Worm (Caenorhabditis elegans) whole organism, L3 larva: Measurements from ENCODE around the gene T23B12.6.
A peak's percentile ranks its signal among the peaks of the same experiment; 100 is the strongest.

ENCODE experiments used
- ceh-28 ChIP-seq: fragments of 150-350 bp; optimal IDR thresholded peaks from 2 replicates; lab custom pipeline; 2014; ENCODE audit warnings: missing biosample characterization, missing genetic modification reagents, missing genetic modification characterization
- ceh-9 ChIP-seq: sonication (generic microtip); optimal IDR thresholded peaks from 2 replicates; lab custom pipeline; 2018; ENCODE audit warnings: missing biosample characterization, missing genetic modification characterization
- egl-5 ChIP-seq: fragments of 150-350 bp; optimal IDR thresholded peaks from 2 replicates; lab custom pipeline; 2017; ENCODE audit warnings: missing biosample characterization, missing genetic modification reagents, missing genetic modification characterization, inconsistent platforms
- elt-1 ChIP-seq: fragments of 150-350 bp; optimal IDR thresholded peaks from 2 replicates; lab custom pipeline; 2014; ENCODE audit warnings: missing biosample characterization, missing genetic modification characterization
- elt-2 ChIP-seq: sonication (generic microtip); optimal IDR thresholded peaks from 2 replicates; lab custom pipeline; 2016; ENCODE audit warnings: missing genetic modification reagents, mild to moderate bottlenecking, missing genetic modification characterization, missing compliant biosample characterization
- fkh-10 ChIP-seq: sonication (generic microtip); optimal IDR thresholded peaks from 2 replicates; lab custom pipeline; 2017; ENCODE audit warnings: missing biosample characterization, missing genetic modification reagents, missing genetic modification characterization
- hmg-11 ChIP-seq: sonication (generic microtip); optimal IDR thresholded peaks from 2 replicates; lab custom pipeline; 2016; ENCODE audit warnings: missing genetic modification characterization, missing compliant biosample characterization
- jun-1 ChIP-seq: fragments of 150-350 bp; optimal IDR thresholded peaks from 2 replicates; lab custom pipeline; 2014; ENCODE audit warnings: missing biosample characterization, missing genetic modification reagents, missing genetic modification characterization
- lin-39 ChIP-seq: fragments of 150-350 bp; optimal IDR thresholded peaks from 2 replicates; lab custom pipeline; 2018; ENCODE audit warnings: missing biosample characterization, missing genetic modification reagents, missing genetic modification characterization
- mdl-1 ChIP-seq: fragments of 150-350 bp; optimal IDR thresholded peaks from 2 replicates; lab custom pipeline; 2014; ENCODE audit warnings: missing biosample characterization, missing genetic modification characterization
- mml-1 ChIP-seq: fragments of 150-350 bp; sonication (generic microtip); optimal IDR thresholded peaks from 3 replicates; lab custom pipeline; 2014; ENCODE audit warnings: missing biosample characterization, missing genetic modification characterization
- nfya-1 ChIP-seq: sonication (generic microtip); optimal IDR thresholded peaks from 2 replicates; lab custom pipeline; 2017; ENCODE audit warnings: missing genetic modification characterization, mild to moderate bottlenecking, missing compliant biosample characterization, antibody characterized with exemption, moderate library complexity; ENCODE audit not compliant: insufficient read depth
- nhr-11 ChIP-seq: fragments of 150-350 bp; optimal IDR thresholded peaks from 2 replicates; lab custom pipeline; 2014; ENCODE audit warnings: missing biosample characterization, missing genetic modification characterization
- nhr-23 ChIP-seq: fragments of 150-350 bp; optimal IDR thresholded peaks from 2 replicates; lab custom pipeline; 2014; ENCODE audit warnings: missing biosample characterization, missing genetic modification reagents, missing genetic modification characterization
- nhr-25 ChIP-seq: sonication (generic microtip); optimal IDR thresholded peaks from 2 replicates; lab custom pipeline; 2017; ENCODE audit warnings: missing biosample characterization, missing genetic modification characterization
- nhr-28 ChIP-seq: fragments of 150-350 bp; optimal IDR thresholded peaks from 2 replicates; lab custom pipeline; 2014; ENCODE audit warnings: missing biosample characterization, missing genetic modification characterization
- nhr-43 ChIP-seq: sonication (generic microtip); optimal IDR thresholded peaks from 2 replicates; lab custom pipeline; 2016; ENCODE audit warnings: mild to moderate bottlenecking, missing genetic modification characterization, missing compliant biosample characterization; ENCODE audit not compliant: poor library complexity, severe bottlenecking
- nhr-77 ChIP-seq: fragments of 150-350 bp; optimal IDR thresholded peaks from 2 replicates; lab custom pipeline; 2014; ENCODE audit warnings: missing biosample characterization, missing genetic modification characterization
- pha-4 ChIP-seq: fragments of 150-350 bp; optimal IDR thresholded peaks from 2 replicates; lab custom pipeline; 2014; ENCODE audit warnings: missing biosample characterization, missing genetic modification reagents, missing genetic modification characterization
- pqm-1 ChIP-seq: fragments of 150-350 bp; optimal IDR thresholded peaks from 2 replicates; lab custom pipeline; 2017; ENCODE audit warnings: missing biosample characterization, missing genetic modification characterization, inconsistent platforms
- sea-2 ChIP-seq: fragments of 150-350 bp; sonication (generic microtip); optimal IDR thresholded peaks from 4 replicates; lab custom pipeline; 2014; ENCODE audit warnings: missing biosample characterization, missing genetic modification reagents, missing genetic modification characterization
- skn-1 ChIP-seq: fragments of 150-350 bp; optimal IDR thresholded peaks from 2 replicates; lab custom pipeline; 2014; ENCODE audit warnings: missing biosample characterization, missing genetic modification characterization
- snpc-4 ChIP-seq: fragments of 150-350 bp; optimal IDR thresholded peaks from 2 replicates; lab custom pipeline; 2014; ENCODE audit warnings: missing biosample characterization, missing genetic modification characterization
- tbx-2 ChIP-seq: sonication (generic microtip); optimal IDR thresholded peaks from 2 replicates; lab custom pipeline; 2016; ENCODE audit warnings: mild to moderate bottlenecking, missing genetic modification characterization, missing compliant biosample characterization
- unc-62 ChIP-seq: fragments of 150-350 bp; sonication (generic microtip); optimal IDR thresholded peaks from 4 replicates; lab custom pipeline; 2014; ENCODE audit warnings: missing biosample characterization, missing genetic modification reagents, missing genetic modification characterization
- zag-1 ChIP-seq: fragments of 150-350 bp; optimal IDR thresholded peaks from 2 replicates; lab custom pipeline; 2014; ENCODE audit warnings: missing biosample characterization, missing genetic modification characterization
- ztf-11 ChIP-seq: fragments of 150-350 bp; optimal IDR thresholded peaks from 2 replicates; lab custom pipeline; 2014; ENCODE audit warnings: missing biosample characterization, missing genetic modification characterization
- ztf-4 ChIP-seq: fragments of 150-350 bp; optimal IDR thresholded peaks from 2 replicates; lab custom pipeline; 2014; ENCODE audit warnings: missing biosample characterization, missing genetic modification characterization

Gene T23B12.6

DNA sequence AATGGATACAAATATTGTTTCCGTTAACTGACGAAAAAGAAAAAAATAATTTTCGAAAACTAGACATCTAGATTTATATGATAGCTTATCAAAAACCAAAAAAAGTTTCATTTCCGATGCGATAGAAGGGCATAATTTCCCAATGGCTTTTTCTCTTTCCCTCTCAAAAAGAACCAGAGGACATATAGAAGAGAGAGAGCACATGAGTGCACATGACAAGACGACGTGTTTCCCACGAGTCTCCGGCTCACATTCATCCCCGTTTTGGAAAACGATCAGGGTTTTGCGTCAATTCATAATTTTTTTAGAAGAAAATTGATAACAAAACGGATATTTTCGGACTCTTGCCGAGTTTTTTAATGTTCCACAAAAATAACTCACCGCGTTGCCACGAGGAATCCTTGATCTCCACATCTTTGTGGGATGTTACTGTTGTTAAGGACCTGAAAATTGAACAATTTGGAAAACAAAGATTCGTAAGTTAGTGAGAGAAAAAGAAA lies 15.8 kb downstream of the T23B12.6 start, which contains the start of gene lmd-3:
TSS of gene lmd-3 (minus strand) at position 450 of the 500 bp plus-strand sequence.
- TF ChIP-seq tbx-2 (tag; lab: Kevin White, UChicago): no peak

DNA sequence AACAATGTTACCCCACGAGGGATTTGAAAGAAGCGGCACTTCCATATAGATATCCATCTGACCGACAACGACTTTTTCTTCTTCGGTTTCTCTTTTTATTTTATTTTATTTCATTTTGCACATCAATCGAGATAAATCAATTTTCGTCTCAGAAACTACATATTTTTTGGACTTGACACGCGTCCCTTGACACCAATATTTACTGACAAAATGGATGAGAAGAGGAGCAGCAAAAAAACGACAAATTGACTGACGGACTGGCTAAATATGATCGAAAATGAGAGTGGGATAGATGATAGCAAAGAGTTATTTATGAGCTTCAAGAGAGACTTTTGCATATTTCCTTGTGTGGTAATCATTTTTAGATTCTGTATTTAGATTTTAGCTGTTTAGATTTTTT lies 22.9 kb downstream of the T23B12.6 start:
- TF ChIP-seq unc-62 (GFP tag; lab: Kevin White, UChicago) (peak; percentile 12), jun-1 (tag; lab: Kevin White, UChicago) (no peak), nhr-28 (tag; lab: Kevin White, UChicago) (no peak), elt-1 (tag; lab: Kevin White, UChicago) (peak; percentile 49), nhr-77 (no peak)

DNA sequence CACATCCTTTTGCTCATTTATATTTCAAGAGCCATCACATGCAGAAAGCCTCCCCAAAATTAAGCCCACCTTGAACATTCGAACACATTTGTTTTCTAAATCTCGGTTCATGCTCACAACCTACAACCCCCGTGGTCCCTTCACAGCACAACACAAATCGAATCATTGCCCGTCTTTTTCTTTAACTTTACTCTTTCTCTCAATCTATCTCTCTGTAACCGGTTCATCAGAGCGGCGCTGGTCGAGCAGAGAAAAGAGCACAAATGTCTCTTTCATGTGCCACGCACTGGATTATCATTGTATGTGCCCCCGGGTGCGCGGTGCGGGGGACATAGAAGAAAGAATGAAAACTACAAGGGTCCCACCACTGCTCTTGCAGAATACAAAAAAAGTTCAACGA lies 24.9 kb downstream of the T23B12.6 start:
- peak; percentile 25 for TF ChIP-seq fkh-10
- TF ChIP-seq ceh-28 (tag; lab: Kevin White, UChicago): no peak

DNA sequence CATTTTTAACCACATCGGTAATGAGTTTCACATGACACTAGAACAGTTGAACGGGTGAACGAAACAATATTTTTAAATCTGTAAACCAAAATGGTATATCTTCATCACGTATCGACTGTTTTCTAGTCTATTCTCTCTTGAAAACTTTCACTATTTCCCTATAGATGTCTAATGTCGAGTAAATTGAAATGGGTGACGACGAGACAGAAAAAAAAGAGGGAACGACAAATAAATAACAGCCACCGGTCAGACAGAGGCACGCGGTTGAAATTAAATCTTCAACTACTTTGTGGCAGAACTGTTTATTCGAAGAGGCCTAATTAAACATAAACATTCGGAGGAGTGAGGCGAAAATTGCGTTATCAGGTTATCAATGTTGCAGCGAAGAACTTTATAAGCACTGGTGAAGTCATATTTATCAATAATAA lies 25.8 kb downstream of the T23B12.6 start:
- TF ChIP-seq pha-4 (tag; lab: Kevin White, UChicago): peak; percentile 69
- no peak for TF ChIP-seq sea-2
- TF ChIP-seq snpc-4 (tag; lab: Kevin White, UChicago): no peak
- TF ChIP-seq pqm-1: peak; percentile 50
- peak; percentile 83 for TF ChIP-seq elt-2 (tag; lab: Kevin White, UChicago)
- TF ChIP-seq nhr-25: peak; percentile 23
- no peak for TF ChIP-seq skn-1 (tag; lab: Kevin White, UChicago)
- no peak for TF ChIP-seq ztf-4 (tag; lab: Kevin White, UChicago)
- TF ChIP-seq mml-1 (tag; lab: Kevin White, UChicago): no peak
- TF ChIP-seq ceh-9 (tag; lab: Kevin White, UChicago): no peak
- peak; percentile 1 for TF ChIP-seq nhr-23 (tag; lab: Kevin White, UChicago)
- no peak for TF ChIP-seq lin-39 (tag; lab: Kevin White, UChicago)
- TF ChIP-seq zag-1: no peak

DNA sequence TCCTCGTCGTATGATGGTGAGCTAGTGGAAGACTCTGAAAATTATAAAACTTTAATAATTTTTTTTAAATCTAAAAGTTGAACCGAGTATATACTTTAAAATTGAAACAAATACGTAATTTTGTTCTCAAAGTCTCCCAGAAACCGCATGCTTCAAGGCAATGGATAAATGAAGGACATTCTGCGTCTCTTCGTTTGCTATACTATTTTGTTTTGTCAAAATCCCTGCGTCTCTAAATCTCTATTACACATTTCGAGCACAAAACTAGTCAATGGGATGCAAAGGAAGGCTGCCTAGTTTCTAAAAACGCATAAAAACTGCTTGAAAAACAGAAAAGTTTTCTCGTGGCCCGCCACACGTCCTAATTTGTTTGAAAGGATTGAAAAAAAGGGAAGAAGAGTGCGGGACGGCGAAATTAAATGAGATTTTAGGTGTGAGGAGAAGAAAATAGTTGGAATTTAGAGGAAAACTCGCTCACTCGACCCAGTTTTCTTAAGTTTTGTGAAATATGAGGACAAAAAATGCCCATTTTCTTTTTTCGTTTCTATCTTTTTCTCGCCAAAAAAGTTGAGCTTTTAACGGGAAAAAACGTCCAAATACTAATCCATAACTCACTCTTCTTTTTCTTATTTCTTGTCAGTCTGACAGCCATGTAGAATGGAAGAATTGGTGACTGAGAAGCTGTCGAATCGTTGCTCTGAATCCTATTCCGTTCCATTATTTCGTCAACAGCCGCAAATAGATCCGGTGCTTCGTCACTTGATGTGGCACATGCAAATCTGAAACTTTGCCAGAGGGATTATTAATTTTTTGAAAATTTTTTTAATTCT lies 31.4 kb downstream of the T23B12.6 start:
- TF ChIP-seq nfya-1 (tag; lab: Kevin White, UChicago) (peak; percentile 44), nhr-11 (tag; lab: Kevin White, UChicago) (no peak), hmg-11 (tag; lab: Kevin White, UChicago) (peak; percentile 54), egl-5 (tag; lab: Kevin White, UChicago) (peak; percentile 54)

DNA sequence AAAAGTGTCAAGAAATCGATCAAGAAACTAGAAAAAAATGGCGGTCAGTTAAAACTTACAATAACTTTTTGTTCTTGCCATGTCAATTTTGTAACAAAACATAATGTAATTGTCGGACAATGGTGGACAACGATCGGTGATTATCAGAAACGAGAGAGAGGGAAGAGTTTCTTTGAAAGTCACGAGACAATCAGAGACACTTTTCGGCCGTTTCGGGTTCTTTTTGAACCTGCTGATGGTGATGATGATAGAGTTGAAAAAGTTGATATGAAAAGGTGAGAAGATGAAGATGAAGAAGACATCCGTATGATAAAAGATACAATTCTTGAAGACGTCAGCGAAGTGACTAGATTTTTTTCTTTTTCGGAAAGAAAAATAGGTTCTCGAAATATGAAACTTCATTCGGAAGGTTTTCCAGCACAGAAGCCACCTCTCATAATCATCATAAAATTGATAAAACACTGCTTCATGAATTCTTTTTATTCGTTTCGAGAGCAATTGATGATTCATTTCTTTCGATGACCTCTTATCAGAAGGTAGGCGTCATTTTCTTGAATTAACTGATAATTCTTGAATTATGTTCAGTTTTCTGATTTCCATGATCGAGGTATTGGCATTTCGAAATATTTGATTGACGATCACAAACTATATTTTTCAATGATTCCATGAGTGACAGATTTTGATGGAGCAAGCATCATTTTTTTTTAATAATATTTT lies 33.3 kb downstream of the T23B12.6 start:
- peak; percentile 37 for TF ChIP-seq nhr-23 (tag; lab: Kevin White, UChicago)
- peak; percentile 7 for TF ChIP-seq jun-1 (tag; lab: Kevin White, UChicago)
- peak; percentile 3 for TF ChIP-seq nhr-25
- no peak for TF ChIP-seq skn-1 (tag; lab: Kevin White, UChicago)
- TF ChIP-seq nhr-43: peak; percentile 55
- peak; percentile 75 for TF ChIP-seq elt-2 (tag; lab: Kevin White, UChicago)
- TF ChIP-seq mdl-1 (tag; lab: Kevin White, UChicago): no peak
- peak; percentile 23 for TF ChIP-seq pqm-1
- no peak for TF ChIP-seq ztf-11 (tag; lab: Kevin White, UChicago)
